Worm (Caenorhabditis elegans) whole organism, L1 larva: Measurements from ENCODE around the gene K07C5.9.

ENCODE experiments used
- Y116A8C.19 ChIP-seq: sonication (generic microtip); optimal IDR thresholded peaks from 2 replicates; lab custom pipeline; 2016; ENCODE audit warnings: missing compliant biosample characterization, missing genetic modification characterization, borderline replicate concordance
- mep-1 ChIP-seq: fragments of 150-350 bp; optimal IDR thresholded peaks from 2 replicates; lab custom pipeline; 2014; ENCODE audit warnings: missing biosample characterization, missing genetic modification characterization
- snpc-4 ChIP-seq: fragments of 150-350 bp; optimal IDR thresholded peaks from 2 replicates; lab custom pipeline; 2014; ENCODE audit warnings: missing biosample characterization, missing genetic modification characterization

- TF ChIP-seq snpc-4 (tag; lab: Kevin White, UChicago) (no peak), mep-1 (no peak), Y116A8C.19 (no peak)
Measured at ce11 chrV:10399290-10399689, 49.3 kb upstream of the K07C5.9 start.
